Fruit fly (Drosophila melanogaster) whole organism, adult: Measurements from ENCODE around the gene CG3473.

Experiments
- CG11617 ChIP-seq: fragments of 200-800 bp; sonication (Bioruptor generic); optimal IDR thresholded peaks from 2 replicates; lab custom pipeline; 2017; ENCODE audit warnings: mild to moderate bottlenecking, missing biosample characterization, missing genetic modification reagents, missing genetic modification characterization
- CG12768 ChIP-seq: fragments of 200-800 bp; sonication (Bioruptor generic); optimal IDR thresholded peaks from 2 replicates; lab custom pipeline; 2017; ENCODE audit warnings: missing biosample characterization, missing genetic modification characterization, mild to moderate bottlenecking, moderate library complexity, missing genetic modification reagents
- CG14711 ChIP-seq: fragments of 200-800 bp; sonication (Bioruptor generic); optimal IDR thresholded peaks from 2 replicates; lab custom pipeline; 2018; ENCODE audit warnings: missing biosample characterization, mild to moderate bottlenecking, missing genetic modification characterization, moderate library complexity
- CG1620 ChIP-seq: fragments of 200-800 bp; sonication (Bioruptor generic); optimal IDR thresholded peaks from 2 replicates; lab custom pipeline; 2016; ENCODE audit warnings: missing biosample characterization, missing genetic modification characterization
- CG33017 ChIP-seq: fragments of 200-800 bp; sonication (Bioruptor generic); optimal IDR thresholded peaks from 2 replicates; lab custom pipeline; 2018; ENCODE audit warnings: missing biosample characterization, mild to moderate bottlenecking, missing genetic modification characterization, moderate library complexity
- CG5204 ChIP-seq: fragments of 200-800 bp; sonication (Bioruptor generic); optimal IDR thresholded peaks from 2 replicates; lab custom pipeline; 2016; ENCODE audit warnings: missing biosample characterization, missing genetic modification characterization
- CG7045 ChIP-seq: fragments of 200-800 bp; sonication (Bioruptor generic); optimal IDR thresholded peaks from 2 replicates; lab custom pipeline; 2017; ENCODE audit warnings: missing biosample characterization, mild to moderate bottlenecking, missing genetic modification characterization
- CG7101 ChIP-seq: fragments of 200-800 bp; sonication (Bioruptor generic); optimal IDR thresholded peaks from 2 replicates; lab custom pipeline; 2018; ENCODE audit warnings: missing biosample characterization, mild to moderate bottlenecking, missing genetic modification characterization, moderate library complexity
- Clk ChIP-seq: fragments of 200-800 bp; sonication (Bioruptor generic); optimal IDR thresholded peaks from 2 replicates; lab custom pipeline; 2017; ENCODE audit warnings: missing biosample characterization, missing genetic modification characterization
- Crg-1 ChIP-seq: fragments of 200-800 bp; sonication (Bioruptor generic); optimal IDR thresholded peaks from 2 replicates; lab custom pipeline; 2016; ENCODE audit warnings: missing biosample characterization, missing genetic modification characterization
- Hr96 ChIP-seq: fragments of 200-800 bp; sonication (Bioruptor generic); optimal IDR thresholded peaks from 2 replicates; lab custom pipeline; 2016; ENCODE audit warnings: missing biosample characterization, missing genetic modification characterization
- Mnt ChIP-seq: fragments of 200-800 bp; sonication (Bioruptor generic); optimal IDR thresholded peaks from 2 replicates; lab custom pipeline; 2016; ENCODE audit warnings: missing biosample characterization, mild to moderate bottlenecking, missing genetic modification characterization
- bab1 ChIP-seq: fragments of 200-800 bp; sonication (Bioruptor generic); optimal IDR thresholded peaks from 3 replicates; lab custom pipeline; 2019; ENCODE audit warnings: missing biosample characterization, mild to moderate bottlenecking, missing genetic modification characterization, moderate library complexity
- cic ChIP-seq: fragments of 200-800 bp; sonication (Bioruptor generic); optimal IDR thresholded peaks from 2 replicates; lab custom pipeline; 2017; ENCODE audit warnings: missing biosample characterization, mild to moderate bottlenecking, missing genetic modification characterization, moderate library complexity
- cnc ChIP-seq, 2 experiments: fragments of >200 bp; optimal IDR thresholded peaks; 2 replicates each; lab custom pipeline; 2017
- kay ChIP-seq: fragments of 200-800 bp; sonication (Bioruptor generic); peaks from one replicate; lab custom pipeline; 2016; ENCODE audit warnings: missing biosample characterization, missing genetic modification characterization, borderline replicate concordance
- ovo ChIP-seq: fragments of 200-800 bp; sonication (Bioruptor generic); optimal IDR thresholded peaks from 2 replicates; lab custom pipeline; 2016; ENCODE audit warnings: missing biosample characterization, missing genetic modification characterization
- pad ChIP-seq: fragments of 200-800 bp; sonication (Bioruptor generic); optimal IDR thresholded peaks from 3 replicates; lab custom pipeline; 2017; ENCODE audit warnings: missing biosample characterization, missing genetic modification characterization, mild to moderate bottlenecking, moderate library complexity, missing genetic modification reagents
- tj ChIP-seq: fragments of 200-800 bp; sonication (Bioruptor generic); optimal IDR thresholded peaks from 3 replicates; lab custom pipeline; 2017; ENCODE audit warnings: missing biosample characterization, mild to moderate bottlenecking, missing genetic modification characterization, moderate library complexity
- toe ChIP-seq: fragments of 200-800 bp; sonication (Bioruptor generic); optimal IDR thresholded peaks from 2 replicates; lab custom pipeline; 2016; ENCODE audit warnings: missing biosample characterization, missing genetic modification characterization

The CG3473 gene

dm6 chr2L:14574852-14575251 lies 11.3 kb upstream of the CG3473 start:
- TF ChIP-seq ovo (GFP tag; lab: Kevin White, UChicago): no peak
- no peak for TF ChIP-seq Crg-1 (GFP tag; lab: Kevin White, UChicago)
- no peak for TF ChIP-seq CG12768 (GFP tag; lab: Kevin White, UChicago)
- no peak for TF ChIP-seq CG11617 (GFP tag; lab: Kevin White, UChicago)
- no peak for TF ChIP-seq toe (GFP tag; lab: Kevin White, UChicago)
- TF ChIP-seq Hr96 (GFP tag; lab: Kevin White, UChicago): no peak
- TF ChIP-seq kay (GFP tag; lab: Kevin White, UChicago): no peak
- TF ChIP-seq CG5204: no peak
- no peak for TF ChIP-seq bab1 (GFP tag; lab: Kevin White, UChicago)
- no peak for TF ChIP-seq CG1620 (GFP tag; lab: Kevin White, UChicago)
- TF ChIP-seq CG33017 (tag; lab: Kevin White, UChicago): no peak
- no peak for TF ChIP-seq Mnt (GFP tag; lab: Kevin White, UChicago)
- TF ChIP-seq tj (GFP tag; lab: Kevin White, UChicago): no peak
- TF ChIP-seq pad (GFP tag; lab: Kevin White, UChicago): no peak
- no peak for TF ChIP-seq CG14711
- TF ChIP-seq CG7101 (tag; lab: Kevin White, UChicago): no peak
- no peak for TF ChIP-seq CG7045 (GFP tag; lab: Kevin White, UChicago)
- no peak for TF ChIP-seq Clk
- TF ChIP-seq cic (GFP tag; lab: Kevin White, UChicago): no peak
- no peak for TF ChIP-seq cnc (optimal IDR thresholded peaks at IDR 0.05; lab: Kevin White, UChicago)

- TF ChIP-seq ovo (GFP tag; lab: Kevin White, UChicago) (no peak), pad (GFP tag; lab: Kevin White, UChicago) (no peak), cnc (optimal IDR thresholded peaks at IDR 0.05; lab: Kevin White, UChicago) (no peak), CG33017 (tag; lab: Kevin White, UChicago) (no peak), CG7045 (GFP tag; lab: Kevin White, UChicago) (no peak), CG1620 (GFP tag; lab: Kevin White, UChicago) (no peak), CG14711 (no peak), cic (GFP tag; lab: Kevin White, UChicago) (no peak), Mnt (GFP tag; lab: Kevin White, UChicago) (no peak)
These were observed 9.8 kb upstream of the CG3473 start for dm6 chr2L:14573216-14573909.

- TF ChIP-seq bab1 (GFP tag; lab: Kevin White, UChicago) (no peak), tj (GFP tag; lab: Kevin White, UChicago) (no peak), toe (GFP tag; lab: Kevin White, UChicago) (no peak), ovo (GFP tag; lab: Kevin White, UChicago) (no peak), Clk (no peak), CG7045 (GFP tag; lab: Kevin White, UChicago) (no peak), kay (GFP tag; lab: Kevin White, UChicago) (no peak), Hr96 (GFP tag; lab: Kevin White, UChicago) (no peak), Crg-1 (GFP tag; lab: Kevin White, UChicago) (no peak), Mnt (GFP tag; lab: Kevin White, UChicago) (no peak), CG12768 (GFP tag; lab: Kevin White, UChicago) (no peak), CG5204 (no peak), pad (GFP tag; lab: Kevin White, UChicago) (no peak), CG1620 (GFP tag; lab: Kevin White, UChicago) (no peak), CG7101 (tag; lab: Kevin White, UChicago) (no peak)
These were observed 8.3 kb upstream of the CG3473 start for dm6 chr2L:14571673-14572461.

dm6 chr2L:14570843-14571242 lies 7.3 kb upstream of the CG3473 start:
- TF ChIP-seq kay (GFP tag; lab: Kevin White, UChicago): no peak
- TF ChIP-seq pad (GFP tag; lab: Kevin White, UChicago): no peak
- no peak for TF ChIP-seq CG14711
- TF ChIP-seq CG11617 (GFP tag; lab: Kevin White, UChicago): no peak
- TF ChIP-seq ovo (GFP tag; lab: Kevin White, UChicago): no peak
- no peak for TF ChIP-seq CG5204
- no peak for TF ChIP-seq CG7045 (GFP tag; lab: Kevin White, UChicago)
- TF ChIP-seq tj (GFP tag; lab: Kevin White, UChicago): no peak

dm6 chr2L:14570129-14570528 lies 6.6 kb upstream of the CG3473 start:
- no peak for TF ChIP-seq cnc (optimal IDR thresholded peaks at IDR 0.05; lab: Kevin White, UChicago)

- no peak for TF ChIP-seq toe (GFP tag; lab: Kevin White, UChicago)
- TF ChIP-seq CG1620 (GFP tag; lab: Kevin White, UChicago): no peak
These were observed 5.8 kb upstream of the CG3473 start for dm6 chr2L:14569301-14569700.
